Worm (Caenorhabditis elegans): ENCODE measurements around the gene srab-20.

The srab-20 gene

ce11 chrV:3428697-3429096, at the start of gene srab-20:
TSS of gene srab-20 (plus strand) at chrV:3428997.
- no peak for TF ChIP-seq elt-1 (tag; optimal IDR thresholded peaks at IDR 0.05)
- no peak for TF ChIP-seq egl-27 (tag; optimal IDR thresholded peaks at IDR 0.05)
- no peak for TF ChIP-seq unc-62 (GFP tag; optimal IDR thresholded peaks at IDR 0.05)
- TF ChIP-seq R02D3.7 (tag; optimal IDR thresholded peaks at IDR 0.05) = no peak
- no peak for TF ChIP-seq nhr-76 (tag; optimal IDR thresholded peaks at IDR 0.05)
- no peak for TF ChIP-seq fkh-10 (GFP tag; optimal IDR thresholded peaks at IDR 0.05)
- TF ChIP-seq nhr-25 (tag; optimal IDR thresholded peaks at IDR 0.05) = no peak
- no peak for TF ChIP-seq lin-15B (tag; optimal IDR thresholded peaks at IDR 0.05)
- TF ChIP-seq egl-5 (tag; optimal IDR thresholded peaks at IDR 0.05) = no peak
- TF ChIP-seq nhr-11 (tag; optimal IDR thresholded peaks at IDR 0.05) = no peak
- no peak for TF ChIP-seq ztf-4 (tag; optimal IDR thresholded peaks at IDR 0.05)
- TF ChIP-seq zag-1 (tag; optimal IDR thresholded peaks at IDR 0.05) = no peak
- TF ChIP-seq pqm-1 (tag; optimal IDR thresholded peaks at IDR 0.05) = no peak
- no peak for TF ChIP-seq aly-2 (tag; optimal IDR thresholded peaks at IDR 0.05)
- TF ChIP-seq ceh-16 (tag; optimal IDR thresholded peaks at IDR 0.05) = no peak
- no peak for TF ChIP-seq elt-2 (tag; optimal IDR thresholded peaks at IDR 0.05)
- TF ChIP-seq mdl-1 (tag; optimal IDR thresholded peaks at IDR 0.05) = no peak

- TF ChIP-seq jun-1 (tag; optimal IDR thresholded peaks at IDR 0.05) = peak; percentile 17
- peak; percentile 36 for TF ChIP-seq ceh-28 (tag; optimal IDR thresholded peaks at IDR 0.05)
- no peak for TF ChIP-seq daf-12 (tag; optimal IDR thresholded peaks at IDR 0.05)
- TF ChIP-seq elt-2 (tag; optimal IDR thresholded peaks at IDR 0.05) = peak; percentile 64
- peak; percentile 31 for TF ChIP-seq nhr-23 (tag; optimal IDR thresholded peaks at IDR 0.05)
- TF ChIP-seq ceh-16 (tag; optimal IDR thresholded peaks at IDR 0.05) = no peak
- peak; percentile 62 for TF ChIP-seq pqm-1 (tag; optimal IDR thresholded peaks at IDR 0.05)
- TF ChIP-seq snpc-4 (tag; optimal IDR thresholded peaks at IDR 0.05) = no peak
- peak; percentile 3 for TF ChIP-seq lin-39 (tag; optimal IDR thresholded peaks at IDR 0.05)
- TF ChIP-seq pha-4 (tag; optimal IDR thresholded peaks at IDR 0.05) = no peak
These were observed 40.5 kb upstream of the srab-20 start for ce11 chrV:3388299-3388698.

- TF ChIP-seq snpc-4 (tag; optimal IDR thresholded peaks at IDR 0.05) (peak; percentile 69), tbx-2 (tag; optimal IDR thresholded peaks at IDR 0.05) (peak; percentile 61), lin-39 (tag; optimal IDR thresholded peaks at IDR 0.05) (peak; percentile 43), pha-4 (tag; optimal IDR thresholded peaks at IDR 0.05) (no peak), nhr-28 (tag; optimal IDR thresholded peaks at IDR 0.05) (no peak), lin-15B (tag; optimal IDR thresholded peaks at IDR 0.05) (peak; percentile 67), fos-1 (tag; optimal IDR thresholded peaks at IDR 0.05) (no peak), daf-12 (tag; optimal IDR thresholded peaks at IDR 0.05) (no peak), nhr-12 (tag; optimal IDR thresholded peaks at IDR 0.05) (no peak), nhr-67 (tag; optimal IDR thresholded peaks at IDR 0.05) (no peak), ceh-9 (tag; optimal IDR thresholded peaks at IDR 0.05) (no peak), skn-1 (tag; optimal IDR thresholded peaks at IDR 0.05) (no peak), zag-1 (tag; optimal IDR thresholded peaks at IDR 0.05) (no peak), nhr-25 (tag; optimal IDR thresholded peaks at IDR 0.05) (peak; percentile 98), pqm-1 (tag; optimal IDR thresholded peaks at IDR 0.05) (no peak), jun-1 (tag; optimal IDR thresholded peaks at IDR 0.05) (peak; percentile 82), lsy-12 (tag; optimal IDR thresholded peaks at IDR 0.05) (peak; percentile 28), ZK546.5 (tag; optimal IDR thresholded peaks at IDR 0.05) (no peak), nfya-1 (tag; optimal IDR thresholded peaks at IDR 0.05; ENCODE audit: insufficient read depth) (peak; percentile 85), nhr-11 (tag; optimal IDR thresholded peaks at IDR 0.05) (peak; percentile 66), nhr-76 (tag; optimal IDR thresholded peaks at IDR 0.05) (peak; percentile 29), ceh-28 (tag; optimal IDR thresholded peaks at IDR 0.05) (peak; percentile 31), egl-5 (tag; optimal IDR thresholded peaks at IDR 0.05) (peak; percentile 73), fkh-10 (GFP tag; optimal IDR thresholded peaks at IDR 0.05) (no peak), elt-2 (tag; optimal IDR thresholded peaks at IDR 0.05) (peak; percentile 52), nhr-23 (tag; optimal IDR thresholded peaks at IDR 0.05) (peak; percentile 95), hmg-11 (tag; optimal IDR thresholded peaks at IDR 0.05) (peak; percentile 21), mdl-1 (tag; optimal IDR thresholded peaks at IDR 0.05) (peak; percentile 57), nhr-77 (tag; optimal IDR thresholded peaks at IDR 0.05) (no peak), eor-1 (tag; optimal IDR thresholded peaks at IDR 0.05) (no peak), ceh-16 (tag; optimal IDR thresholded peaks at IDR 0.05) (no peak), ztf-11 (tag; optimal IDR thresholded peaks at IDR 0.05) (no peak), fkh-2 (tag; optimal IDR thresholded peaks at IDR 0.05) (no peak), ztf-4 (tag; optimal IDR thresholded peaks at IDR 0.05) (no peak), R02D3.7 (tag; optimal IDR thresholded peaks at IDR 0.05) (peak; percentile 13), nhr-43 (tag; optimal IDR thresholded peaks at IDR 0.05; ENCODE audit: poor library complexity, severe bottlenecking) (peak; percentile 94), unc-62 (GFP tag; optimal IDR thresholded peaks at IDR 0.05) (peak; percentile 26), aly-2 (tag; optimal IDR thresholded peaks at IDR 0.05) (no peak), elt-1 (tag; optimal IDR thresholded peaks at IDR 0.05) (peak; percentile 64)
These were observed 37.8 kb upstream of the srab-20 start for ce11 chrV:3391005-3391404.

All from whole organism, L3 larva.